Worm (Caenorhabditis elegans) whole organism, late embryonic: ENCODE results near the gene C44B7.5.
A peak's percentile ranks its signal among the peaks of the same experiment; 100 is the strongest.

Experiments used
- C38D4.7 ChIP-seq: fragments of 200-800 bp; sonication (Bioruptor generic); optimal IDR thresholded peaks from 2 replicates; lab custom pipeline; 2018; ENCODE audit warnings: mild to moderate bottlenecking, missing genetic modification characterization, moderate library complexity, missing compliant biosample characterization
- T23F11.4 ChIP-seq: fragments of 200-800 bp; sonication (Bioruptor generic); optimal IDR thresholded peaks from 2 replicates; lab custom pipeline; 2018; ENCODE audit warnings: mild to moderate bottlenecking, missing genetic modification characterization, missing compliant biosample characterization
- ceh-14 ChIP-seq: sonication (generic microtip); optimal IDR thresholded peaks from 2 replicates; lab custom pipeline; 2016; ENCODE audit warnings: missing genotype, missing genetic modification characterization, missing compliant biosample characterization
- ceh-18 ChIP-seq: sonication (generic microtip); optimal IDR thresholded peaks from 2 replicates; lab custom pipeline; 2016; ENCODE audit warnings: missing genetic modification characterization, missing compliant biosample characterization
- ceh-45 ChIP-seq: fragments of 200-800 bp; sonication (Bioruptor generic); IDR thresholded peaks from 2 replicates; pipeline ENCODE4 v1.3.6; 2022; ENCODE audit warnings: missing genetic modification reagents, missing genetic modification characterization, missing compliant biosample characterization
- dve-1 ChIP-seq: sonication (generic microtip); optimal IDR thresholded peaks from 2 replicates; lab custom pipeline; 2017; ENCODE audit warnings: antibody characterized with exemption, mild to moderate bottlenecking, missing genetic modification characterization, missing compliant biosample characterization
- elt-2 ChIP-seq: sonication (generic microtip); optimal IDR thresholded peaks from 2 replicates; lab custom pipeline; 2016; ENCODE audit warnings: missing genetic modification reagents, missing genetic modification characterization, missing compliant biosample characterization
- hlh-13 ChIP-seq: fragments of 200-800 bp; sonication (Bioruptor generic); optimal IDR thresholded peaks from 2 replicates; lab custom pipeline; 2018; ENCODE audit warnings: mild to moderate bottlenecking, missing genetic modification characterization, missing compliant biosample characterization
- hlh-15 ChIP-seq: sonication (generic microtip); optimal IDR thresholded peaks from 2 replicates; lab custom pipeline; 2016; ENCODE audit warnings: missing genetic modification characterization, missing compliant biosample characterization
- madf-2 ChIP-seq: sonication (generic microtip); optimal IDR thresholded peaks from 2 replicates; lab custom pipeline; 2017; ENCODE audit warnings: missing genetic modification characterization, missing compliant biosample characterization
- nfya-1 ChIP-seq: sonication (generic microtip); optimal IDR thresholded peaks from 2 replicates; lab custom pipeline; 2017; ENCODE audit warnings: missing genetic modification characterization, mild to moderate bottlenecking, missing compliant biosample characterization, antibody characterized with exemption, moderate library complexity
- odd-2 ChIP-seq: sonication (generic microtip); optimal IDR thresholded peaks from 2 replicates; lab custom pipeline; 2017; ENCODE audit warnings: antibody characterized with exemption, mild to moderate bottlenecking, missing genetic modification characterization, missing compliant biosample characterization
- pag-3 ChIP-seq: sonication (generic microtip); optimal IDR thresholded peaks from 2 replicates; lab custom pipeline; 2016; ENCODE audit warnings: missing compliant biosample characterization, missing genetic modification characterization, borderline replicate concordance
- pax-1 ChIP-seq: fragments of 150-350 bp; optimal IDR thresholded peaks from 2 replicates; lab custom pipeline; 2014; ENCODE audit warnings: missing biosample characterization, missing genetic modification characterization
- rnt-1 ChIP-seq: sonication (generic microtip); optimal IDR thresholded peaks from 2 replicates; lab custom pipeline; 2016; ENCODE audit warnings: missing genetic modification characterization, missing compliant biosample characterization
- sox-2 ChIP-seq: fragments of 200-800 bp; sonication (Bioruptor generic); IDR thresholded peaks from 2 replicates; pipeline ENCODE4 v1.3.6; 2022; ENCODE audit warnings: missing genetic modification reagents, missing genetic modification characterization, missing compliant biosample characterization
- unc-42 ChIP-seq: sonication (generic microtip); optimal IDR thresholded peaks from 2 replicates; lab custom pipeline; 2016; ENCODE audit warnings: missing genotype, missing genetic modification characterization, missing compliant biosample characterization
- unc-55 ChIP-seq: sonication (generic microtip); optimal IDR thresholded peaks from 2 replicates; lab custom pipeline; 2017; ENCODE audit warnings: missing biosample characterization, missing genetic modification reagents, missing genetic modification characterization

The C44B7.5 gene

DNA sequence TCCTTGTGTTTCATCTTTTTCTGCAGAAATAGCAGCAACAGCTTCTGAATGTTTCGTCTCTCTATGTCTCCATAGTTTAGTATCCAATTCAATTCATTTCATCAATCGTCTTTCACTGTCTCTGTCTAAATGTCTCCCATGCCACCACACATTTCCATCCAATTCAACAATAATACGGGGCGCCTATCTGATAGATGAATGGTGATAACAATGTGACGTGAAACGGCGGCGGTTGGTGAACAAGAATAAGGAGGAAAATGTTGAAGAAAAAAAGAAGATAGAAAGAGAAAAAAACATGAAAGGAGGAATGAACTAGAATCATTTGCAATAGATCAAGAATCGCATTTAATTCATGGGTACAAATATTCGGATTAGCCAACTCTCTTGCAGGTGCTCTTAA, 50.0 kb downstream of the C44B7.5 start:
- TF ChIP-seq unc-55 (GFP tag; lab: Kevin White, UChicago): peak; percentile 93
- TF ChIP-seq rnt-1: peak; percentile 81
- TF ChIP-seq madf-2 (tag; lab: Kevin White, UChicago): no peak
- TF ChIP-seq pax-1 (tag; lab: Kevin White, UChicago): no peak
- TF ChIP-seq elt-2 (tag; lab: Kevin White, UChicago): peak; percentile 39
- peak; percentile 68 for TF ChIP-seq ceh-18 (tag; lab: Kevin White, UChicago)
- TF ChIP-seq nfya-1 (tag; lab: Kevin White, UChicago): peak; percentile 57

DNA sequence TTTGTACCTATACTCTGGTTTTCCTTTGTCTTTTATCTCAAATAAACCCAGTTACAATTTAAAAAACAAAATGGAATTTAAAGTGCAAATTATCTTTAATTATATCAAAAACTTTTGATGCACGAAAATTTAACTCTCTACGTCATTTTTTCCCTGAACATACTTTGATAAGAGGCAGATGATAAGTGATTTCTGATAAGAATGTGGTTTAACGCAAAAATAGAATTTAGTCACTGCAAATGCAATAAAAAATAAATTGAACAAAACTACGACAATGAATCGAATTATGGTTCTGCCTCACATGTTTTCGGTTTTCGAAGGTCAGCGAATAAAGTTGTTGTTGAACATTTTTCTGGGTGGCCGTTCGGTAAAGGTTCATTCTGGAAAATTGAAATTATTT, 50.6 kb downstream of the C44B7.5 start:
- no peak for TF ChIP-seq pag-3 (tag; lab: Kevin White, UChicago)
- TF ChIP-seq dve-1 (tag; lab: Kevin White, UChicago): no peak
- TF ChIP-seq elt-2 (tag; lab: Kevin White, UChicago): peak; percentile 86
- TF ChIP-seq hlh-13 (GFP tag; lab: Kevin White, UChicago): no peak
- TF ChIP-seq pax-1 (tag; lab: Kevin White, UChicago): no peak
- TF ChIP-seq odd-2 (tag; lab: Kevin White, UChicago): no peak
- TF ChIP-seq sox-2 (GFP tag; lab: Robert Waterston, UW): no peak
- no peak for TF ChIP-seq C38D4.7 (GFP tag; lab: Kevin White, UChicago)
- no peak for TF ChIP-seq hlh-15 (tag; lab: Kevin White, UChicago)
- TF ChIP-seq T23F11.4 (GFP tag; lab: Kevin White, UChicago): no peak
- TF ChIP-seq ceh-45 (GFP tag; lab: Robert Waterston, UW): no peak
- TF ChIP-seq ceh-14 (tag; lab: Kevin White, UChicago): no peak
- peak; percentile 54 for TF ChIP-seq unc-42
